Worm (Caenorhabditis elegans) whole organism, L2 larva: Measurements from ENCODE around the gene dpy-17.

ENCODE experiments used
- C34F6.9 ChIP-seq: fragments of 150-350 bp; optimal IDR thresholded peaks from 2 replicates; lab custom pipeline; 2014; ENCODE audit warnings: missing biosample characterization, missing genetic modification characterization
- F13H6.1 ChIP-seq: sonication (generic microtip); optimal IDR thresholded peaks from 2 replicates; lab custom pipeline; 2016; ENCODE audit warnings: missing genetic modification characterization, missing compliant biosample characterization
- R02D3.7 ChIP-seq: fragments of 150-350 bp; optimal IDR thresholded peaks from 2 replicates; lab custom pipeline; 2014; ENCODE audit warnings: missing biosample characterization, missing genetic modification characterization
- Y55F3AM.14 ChIP-seq: fragments of 200-800 bp; sonication (Bioruptor generic); optimal IDR thresholded peaks from 2 replicates; lab custom pipeline; 2018; ENCODE audit warnings: mild to moderate bottlenecking, missing genetic modification characterization, missing compliant biosample characterization
- ZK546.5 ChIP-seq: sonication (generic microtip); optimal IDR thresholded peaks from 2 replicates; lab custom pipeline; 2017; ENCODE audit warnings: missing biosample characterization, missing genetic modification characterization
- alr-1 ChIP-seq: fragments of 150-350 bp; optimal IDR thresholded peaks from 2 replicates; lab custom pipeline; 2014; ENCODE audit warnings: missing biosample characterization, missing genetic modification characterization
- aly-2 ChIP-seq: fragments of 150-350 bp; optimal IDR thresholded peaks from 2 replicates; lab custom pipeline; 2014; ENCODE audit warnings: missing biosample characterization, missing genetic modification characterization
- ama-1 ChIP-seq: fragments of 150-350 bp; optimal IDR thresholded peaks from 2 replicates; lab custom pipeline; 2018; ENCODE audit warnings: inconsistent platforms
- ceh-82 ChIP-seq: fragments of 150-350 bp; optimal IDR thresholded peaks from 2 replicates; lab custom pipeline; 2014; ENCODE audit warnings: missing biosample characterization, missing genetic modification characterization
- crh-2 ChIP-seq: sonication (generic microtip); optimal IDR thresholded peaks from 2 replicates; lab custom pipeline; 2017; ENCODE audit warnings: missing biosample characterization, missing genetic modification characterization
- dmd-4 ChIP-seq: sonication (generic microtip); optimal IDR thresholded peaks from 2 replicates; lab custom pipeline; 2017; ENCODE audit warnings: missing biosample characterization, missing genetic modification characterization
- egl-27 ChIP-seq: sonication (generic microtip); optimal IDR thresholded peaks from 3 replicates; lab custom pipeline; 2017; ENCODE audit warnings: missing biosample characterization, missing genetic modification reagents, missing genetic modification characterization
- elt-3 ChIP-seq: sonication (generic microtip); optimal IDR thresholded peaks from 2 replicates; lab custom pipeline; 2017; ENCODE audit warnings: missing biosample characterization, missing genetic modification characterization
- gmeb-1 ChIP-seq: fragments of 150-350 bp; optimal IDR thresholded peaks from 2 replicates; lab custom pipeline; 2014; ENCODE audit warnings: missing biosample characterization, missing genetic modification characterization
- lin-11 ChIP-seq: fragments of 150-350 bp; sonication (generic microtip); optimal IDR thresholded peaks from 2 replicates; lab custom pipeline; 2014; ENCODE audit warnings: missing biosample characterization, missing genetic modification characterization, inconsistent platforms, mixed read lengths
- lin-13 ChIP-seq: fragments of 150-350 bp; optimal IDR thresholded peaks from 2 replicates; lab custom pipeline; 2014; ENCODE audit warnings: missing biosample characterization, missing genetic modification reagents, missing genetic modification characterization
- lin-39 ChIP-seq: fragments of 150-350 bp; optimal IDR thresholded peaks from 2 replicates; lab custom pipeline; 2014; ENCODE audit warnings: missing biosample characterization, missing genetic modification reagents, missing genetic modification characterization
- lsy-2 ChIP-seq, 2 experiments: fragments of 150-350 bp in 1 of 2; sonication (generic microtip) in 1 of 2; optimal IDR thresholded peaks; 2 replicates each; lab custom pipeline; 2014 to 2017; ENCODE audit warnings: missing biosample characterization in 2 of 2, missing genetic modification characterization in 2 of 2
- mab-5 ChIP-seq: fragments of 150-350 bp; optimal IDR thresholded peaks from 2 replicates; lab custom pipeline; 2014; ENCODE audit warnings: missing biosample characterization, missing genetic modification characterization
- mbf-1 ChIP-seq: sonication (generic microtip); optimal IDR thresholded peaks from 2 replicates; lab custom pipeline; 2017; ENCODE audit warnings: missing biosample characterization, missing genetic modification characterization
- mdl-1 ChIP-seq, 2 experiments: fragments of 150-350 bp in 1 of 2; sonication (generic microtip) in 1 of 2; optimal IDR thresholded peaks; 2 replicates each; lab custom pipeline; 2017; ENCODE audit warnings: missing biosample characterization in 2 of 2, missing genetic modification characterization in 2 of 2
- nhr-10 ChIP-seq: sonication (generic microtip); optimal IDR thresholded peaks from 2 replicates; lab custom pipeline; 2017; ENCODE audit warnings: missing biosample characterization, missing genetic modification characterization
- nhr-11 ChIP-seq: fragments of 150-350 bp; optimal IDR thresholded peaks from 2 replicates; lab custom pipeline; 2014; ENCODE audit warnings: missing biosample characterization, missing genetic modification characterization
- nhr-12 ChIP-seq: fragments of 150-350 bp; optimal IDR thresholded peaks from 2 replicates; lab custom pipeline; 2014; ENCODE audit warnings: missing biosample characterization, missing genetic modification characterization
- nhr-129 ChIP-seq: fragments of 150-350 bp; optimal IDR thresholded peaks from 2 replicates; lab custom pipeline; 2014; ENCODE audit warnings: missing biosample characterization, missing genetic modification characterization
- nhr-21 ChIP-seq: fragments of 150-350 bp; optimal IDR thresholded peaks from 2 replicates; lab custom pipeline; 2014; ENCODE audit warnings: missing biosample characterization, missing genetic modification characterization
- nhr-237 ChIP-seq: fragments of 150-350 bp; optimal IDR thresholded peaks from 2 replicates; lab custom pipeline; 2014; ENCODE audit warnings: missing biosample characterization, missing genetic modification characterization
- nhr-6 ChIP-seq: fragments of 150-350 bp; optimal IDR thresholded peaks from 2 replicates; lab custom pipeline; 2014; ENCODE audit warnings: missing biosample characterization, missing genetic modification characterization
- nhr-77 ChIP-seq: fragments of 150-350 bp; optimal IDR thresholded peaks from 2 replicates; lab custom pipeline; 2014; ENCODE audit warnings: missing biosample characterization, missing genetic modification characterization
- peb-1 ChIP-seq: fragments of 150-350 bp; optimal IDR thresholded peaks from 2 replicates; lab custom pipeline; 2014; ENCODE audit warnings: missing biosample characterization, missing genetic modification characterization
- sem-4 ChIP-seq: fragments of 150-350 bp; optimal IDR thresholded peaks from 2 replicates; lab custom pipeline; 2014; ENCODE audit warnings: missing biosample characterization, missing genetic modification reagents, missing genetic modification characterization
- sma-3 ChIP-seq: sonication (generic microtip); optimal IDR thresholded peaks from 2 replicates; lab custom pipeline; 2016; ENCODE audit warnings: missing genetic modification reagents, missing genetic modification characterization, missing compliant biosample characterization
- sma-9 ChIP-seq, 2 experiments: fragments of 150-350 bp in 1 of 2; sonication (generic microtip) in 1 of 2; optimal IDR thresholded peaks; 2 replicates each; lab custom pipeline; 2014 to 2016; ENCODE audit warnings: missing genetic modification characterization in 2 of 2, mild to moderate bottlenecking in 1 of 2, missing biosample characterization in 1 of 2, missing compliant biosample characterization in 1 of 2, missing genetic modification reagents in 1 of 2, moderate library complexity in 1 of 2
- snpc-4 ChIP-seq: fragments of 150-350 bp; optimal IDR thresholded peaks from 2 replicates; lab custom pipeline; 2014; ENCODE audit warnings: missing biosample characterization, missing genetic modification characterization
- unc-39 ChIP-seq: fragments of 150-350 bp; optimal IDR thresholded peaks from 2 replicates; lab custom pipeline; 2014; ENCODE audit warnings: missing biosample characterization, missing genetic modification characterization
- unc-55 ChIP-seq: fragments of 150-350 bp; sonication (generic microtip); optimal IDR thresholded peaks from 3 replicates; lab custom pipeline; 2014; ENCODE audit warnings: missing biosample characterization, missing genetic modification reagents, missing genetic modification characterization
- unc-62 ChIP-seq: fragments of 150-350 bp; optimal IDR thresholded peaks from 2 replicates; lab custom pipeline; 2014; ENCODE audit warnings: missing biosample characterization, missing genetic modification reagents, missing genetic modification characterization
- ztf-11 ChIP-seq: sonication (generic microtip); optimal IDR thresholded peaks from 2 replicates; lab custom pipeline; 2017; ENCODE audit warnings: missing biosample characterization, missing genetic modification characterization

The dpy-17 gene

DNA sequence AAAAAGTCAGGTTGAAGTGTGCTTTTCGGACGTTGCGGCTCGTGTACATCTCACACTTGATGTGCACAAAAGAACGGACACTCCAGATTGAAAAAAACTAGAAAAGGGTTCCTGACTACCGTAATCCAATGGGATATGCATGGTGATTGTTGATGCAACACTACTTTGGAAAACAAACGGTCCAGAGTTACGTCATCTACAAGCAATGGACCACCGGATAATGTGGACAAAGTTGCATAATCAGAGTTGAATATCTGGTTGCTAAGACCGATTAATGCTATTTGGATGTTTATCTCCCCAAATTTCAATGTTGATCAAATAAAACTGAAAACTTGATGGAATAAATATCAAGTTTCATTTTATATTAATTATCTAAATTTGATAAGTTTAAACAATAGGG lies 42.9 kb downstream of the dpy-17 start:
- TF ChIP-seq peb-1 (tag; lab: Kevin White, UChicago) (no peak), C34F6.9 (tag; lab: Kevin White, UChicago) (no peak), lin-11 (tag; lab: Kevin White, UChicago) (no peak), lin-39 (tag; lab: Kevin White, UChicago) (no peak), ztf-11 (tag; lab: Kevin White, UChicago) (no peak), ZK546.5 (tag; lab: Kevin White, UChicago) (no peak), nhr-12 (tag; lab: Kevin White, UChicago) (no peak), nhr-129 (tag; lab: Kevin White, UChicago) (no peak), ama-1 (lab: Kevin White, UChicago) (no peak), sem-4 (no peak), unc-62 (GFP tag; lab: Kevin White, UChicago) (no peak), lin-13 (GFP tag; lab: Kevin White, UChicago) (no peak)

- no peak for TF ChIP-seq lsy-2 (tag; optimal IDR thresholded peaks at IDR 0.05; lab: Kevin White, UChicago)
- no peak for TF ChIP-seq nhr-129 (tag; lab: Kevin White, UChicago)
- no peak for TF ChIP-seq nhr-21
- TF ChIP-seq sma-3 = no peak
- TF ChIP-seq dmd-4 (tag; lab: Kevin White, UChicago) = no peak
- no peak for TF ChIP-seq nhr-77 (tag; lab: Kevin White, UChicago)
- TF ChIP-seq R02D3.7 = no peak
- TF ChIP-seq Y55F3AM.14 (GFP tag; lab: Kevin White, UChicago) = no peak
- TF ChIP-seq egl-27 = no peak
- no peak for TF ChIP-seq aly-2 (tag; lab: Kevin White, UChicago)
- TF ChIP-seq lin-39 (tag; lab: Kevin White, UChicago) = no peak
- no peak for TF ChIP-seq unc-62 (GFP tag; lab: Kevin White, UChicago)
- TF ChIP-seq, all 48 proteins: peak for 0
Observed at ce11 chrIII:5150980-5151379, 43.9 kb downstream of the dpy-17 start.

DNA sequence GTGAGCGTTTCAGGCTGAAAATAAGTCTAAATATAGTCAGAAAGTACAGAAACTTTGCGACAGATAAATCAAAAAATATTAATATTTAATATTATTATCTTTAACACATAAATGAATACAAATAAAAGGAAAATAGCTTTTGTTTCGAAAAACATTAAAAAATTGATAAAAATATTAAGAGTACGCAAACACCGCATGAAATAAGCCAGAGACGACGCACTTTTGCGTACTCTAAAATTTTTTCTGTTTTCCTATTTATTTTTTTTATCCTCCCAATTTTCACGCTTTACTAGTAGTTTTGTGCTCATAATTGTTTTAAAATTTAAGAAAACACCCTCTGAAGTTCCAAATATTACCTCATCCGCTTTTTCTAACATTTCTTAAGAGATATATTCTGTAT lies 46.0 kb downstream of the dpy-17 start, which contains the start of the genes rbm-42 and grwd-1:
Gene rbm-42 (minus strand): TSS at position 93 of the 400 bp plus-strand sequence.
Gene grwd-1 (plus strand): TSS at position 328 of the 400 bp plus-strand sequence.
- TF ChIP-seq crh-2 (tag; lab: Kevin White, UChicago) (peak; percentile 21), nhr-77 (tag; lab: Kevin White, UChicago) (no peak), mbf-1 (tag; lab: Kevin White, UChicago) (no peak), ztf-11 (tag; lab: Kevin White, UChicago) (no peak), egl-27 (no peak), lsy-2 (tag; optimal IDR thresholded peaks at IDR 0.05; lab: Kevin White, UChicago) (peak in 1 of 2 experiments; percentile 54), ama-1 (lab: Kevin White, UChicago) (no peak), ceh-82 (no peak), alr-1 (no peak), ZK546.5 (tag; lab: Kevin White, UChicago) (no peak), C34F6.9 (tag; lab: Kevin White, UChicago) (peak; percentile 64), elt-3 (tag; lab: Kevin White, UChicago) (no peak), nhr-237 (tag; lab: Kevin White, UChicago) (no peak), nhr-21 (no peak), nhr-12 (tag; lab: Kevin White, UChicago) (no peak), peb-1 (tag; lab: Kevin White, UChicago) (no peak), nhr-11 (tag; lab: Kevin White, UChicago) (no peak), dmd-4 (tag; lab: Kevin White, UChicago) (no peak), sem-4 (no peak), unc-55 (GFP tag; lab: Kevin White, UChicago) (peak; percentile 80), nhr-6 (tag; lab: Kevin White, UChicago) (no peak), unc-39 (tag; lab: Kevin White, UChicago) (no peak)

- TF ChIP-seq C34F6.9 (tag; lab: Kevin White, UChicago) (no peak), nhr-77 (tag; lab: Kevin White, UChicago) (no peak), ZK546.5 (tag; lab: Kevin White, UChicago) (no peak), gmeb-1 (tag; lab: Kevin White, UChicago) (no peak), aly-2 (tag; lab: Kevin White, UChicago) (no peak), unc-39 (tag; lab: Kevin White, UChicago) (no peak), peb-1 (tag; lab: Kevin White, UChicago) (no peak), sma-9 (GFP tag; optimal IDR thresholded peaks at IDR 0.05; lab: Kevin White, UChicago) (no peak), sma-9 (tag; optimal IDR thresholded peaks at IDR 0.05; lab: Kevin White, UChicago) (no peak), mab-5 (tag; lab: Kevin White, UChicago) (no peak), mdl-1 (tag; optimal IDR thresholded peaks at IDR 0.05; lab: Kevin White, UChicago) (no peak), nhr-6 (tag; lab: Kevin White, UChicago) (no peak), elt-3 (tag; lab: Kevin White, UChicago) (no peak), unc-55 (GFP tag; lab: Kevin White, UChicago) (no peak), crh-2 (tag; lab: Kevin White, UChicago) (no peak), nhr-10 (no peak), ama-1 (lab: Kevin White, UChicago) (no peak), snpc-4 (tag; lab: Kevin White, UChicago) (no peak), dmd-4 (tag; lab: Kevin White, UChicago) (no peak), F13H6.1 (tag; lab: Kevin White, UChicago) (no peak), lin-11 (tag; lab: Kevin White, UChicago) (no peak)
Observed at ce11 chrIII:5155393-5155792, 48.3 kb downstream of the dpy-17 start.
